Worm (Caenorhabditis elegans) whole organism, late embryonic: ENCODE results near the gene ncr-2.

Experiments
- C38D4.7 ChIP-seq: fragments of 200-800 bp; sonication (Bioruptor generic); optimal IDR thresholded peaks from 2 replicates; lab custom pipeline; 2018; ENCODE audit warnings: mild to moderate bottlenecking, missing genetic modification characterization, moderate library complexity, missing compliant biosample characterization
- F13H6.1 ChIP-seq: sonication (generic microtip); optimal IDR thresholded peaks from 2 replicates; lab custom pipeline; 2016; ENCODE audit warnings: missing genetic modification characterization, missing compliant biosample characterization
- K02D7.2 ChIP-seq: sonication (generic microtip); optimal IDR thresholded peaks from 2 replicates; lab custom pipeline; 2017; ENCODE audit warnings: mild to moderate bottlenecking, missing genetic modification characterization, missing compliant biosample characterization
- ahr-1 ChIP-seq: sonication (generic microtip); optimal IDR thresholded peaks from 2 replicates; lab custom pipeline; 2016; ENCODE audit warnings: missing genetic modification characterization, missing compliant biosample characterization
- ama-1 ChIP-seq: fragments of 150-350 bp; optimal IDR thresholded peaks from 2 replicates; lab custom pipeline; 2014
- ceh-14 ChIP-seq: sonication (generic microtip); optimal IDR thresholded peaks from 2 replicates; lab custom pipeline; 2016; ENCODE audit warnings: missing genotype, missing genetic modification characterization, missing compliant biosample characterization
- ceh-19 ChIP-seq: fragments of 200-800 bp; sonication (Bioruptor generic); optimal IDR thresholded peaks from 2 replicates; lab custom pipeline; 2018; ENCODE audit warnings: mild to moderate bottlenecking, missing genetic modification characterization, missing compliant biosample characterization
- ceh-22 ChIP-seq: sonication (generic microtip); optimal IDR thresholded peaks from 2 replicates; lab custom pipeline; 2017; ENCODE audit warnings: missing biosample characterization, missing genetic modification characterization
- ceh-31 ChIP-seq: sonication (generic microtip); optimal IDR thresholded peaks from 2 replicates; lab custom pipeline; 2016; ENCODE audit warnings: missing genetic modification characterization, missing compliant biosample characterization
- ceh-34 ChIP-seq: sonication (generic microtip); optimal IDR thresholded peaks from 2 replicates; lab custom pipeline; 2016; ENCODE audit warnings: mild to moderate bottlenecking, missing genetic modification characterization, missing compliant biosample characterization
- ceh-45 ChIP-seq: fragments of 200-800 bp; sonication (Bioruptor generic); IDR thresholded peaks from 2 replicates; pipeline ENCODE4 v1.3.6; 2022; ENCODE audit warnings: missing genetic modification reagents, missing genetic modification characterization, missing compliant biosample characterization
- ceh-48 ChIP-seq: sonication (generic microtip); optimal IDR thresholded peaks from 2 replicates; lab custom pipeline; 2016; ENCODE audit warnings: missing genetic modification characterization, inconsistent platforms, missing compliant biosample characterization
- ceh-9 ChIP-seq: sonication (generic microtip); optimal IDR thresholded peaks from 2 replicates; lab custom pipeline; 2016; ENCODE audit warnings: mild to moderate bottlenecking, missing genetic modification characterization, inconsistent platforms, missing compliant biosample characterization
- dmd-4 ChIP-seq: sonication (generic microtip); optimal IDR thresholded peaks from 2 replicates; lab custom pipeline; 2016; ENCODE audit warnings: borderline replicate concordance, missing genetic modification characterization, missing compliant biosample characterization
- elt-2 ChIP-seq: sonication (generic microtip); optimal IDR thresholded peaks from 2 replicates; lab custom pipeline; 2016; ENCODE audit warnings: missing genetic modification reagents, missing genetic modification characterization, missing compliant biosample characterization
- elt-4 ChIP-seq: sonication (generic microtip); optimal IDR thresholded peaks from 2 replicates; lab custom pipeline; 2016; ENCODE audit warnings: missing genetic modification characterization, missing compliant biosample characterization
- ets-4 ChIP-seq: sonication (generic microtip); optimal IDR thresholded peaks from 2 replicates; lab custom pipeline; 2016; ENCODE audit warnings: missing genetic modification characterization, missing compliant biosample characterization
- eyg-1 ChIP-seq: sonication (generic microtip); optimal IDR thresholded peaks from 2 replicates; lab custom pipeline; 2016; ENCODE audit warnings: missing genotype, missing genetic modification characterization, missing compliant biosample characterization
- fkh-6 ChIP-seq: sonication (generic microtip); optimal IDR thresholded peaks from 2 replicates; lab custom pipeline; 2016; ENCODE audit warnings: missing genetic modification characterization, missing compliant biosample characterization
- gmeb-2 ChIP-seq: sonication (generic microtip); optimal IDR thresholded peaks from 2 replicates; lab custom pipeline; 2016; ENCODE audit warnings: missing genetic modification characterization, inconsistent platforms, missing compliant biosample characterization
- hlh-30 ChIP-seq: sonication (generic microtip); optimal IDR thresholded peaks from 2 replicates; lab custom pipeline; 2017; ENCODE audit warnings: antibody characterized with exemption, missing genetic modification characterization, missing compliant biosample characterization; ENCODE audit not compliant: insufficient read depth
- hlh-6 ChIP-seq: sonication (generic microtip); optimal IDR thresholded peaks from 2 replicates; lab custom pipeline; 2016; ENCODE audit warnings: missing genotype, missing genetic modification characterization, missing compliant biosample characterization
- hlh-8 ChIP-seq: sonication (generic microtip); optimal IDR thresholded peaks from 2 replicates; lab custom pipeline; 2016; ENCODE audit warnings: missing genotype, missing genetic modification characterization, missing compliant biosample characterization
- lim-6 ChIP-seq: sonication (generic microtip); optimal IDR thresholded peaks from 2 replicates; lab custom pipeline; 2016; ENCODE audit warnings: missing genetic modification characterization, missing compliant biosample characterization
- madf-2 ChIP-seq: sonication (generic microtip); optimal IDR thresholded peaks from 2 replicates; lab custom pipeline; 2017; ENCODE audit warnings: missing genetic modification characterization, missing compliant biosample characterization
- nfya-1 ChIP-seq: sonication (generic microtip); optimal IDR thresholded peaks from 2 replicates; lab custom pipeline; 2017; ENCODE audit warnings: missing genetic modification characterization, mild to moderate bottlenecking, missing compliant biosample characterization, antibody characterized with exemption, moderate library complexity
- npax-4 ChIP-seq: sonication (generic microtip); optimal IDR thresholded peaks from 2 replicates; lab custom pipeline; 2016; ENCODE audit warnings: missing genetic modification characterization, missing compliant biosample characterization
- odd-2 ChIP-seq: sonication (generic microtip); optimal IDR thresholded peaks from 2 replicates; lab custom pipeline; 2017; ENCODE audit warnings: antibody characterized with exemption, mild to moderate bottlenecking, missing genetic modification characterization, missing compliant biosample characterization
- pag-3 ChIP-seq: sonication (generic microtip); optimal IDR thresholded peaks from 2 replicates; lab custom pipeline; 2016; ENCODE audit warnings: missing compliant biosample characterization, missing genetic modification characterization, borderline replicate concordance
- pat-9 ChIP-seq: fragments of 200-800 bp; sonication (Bioruptor generic); optimal IDR thresholded peaks from 2 replicates; lab custom pipeline; 2018; ENCODE audit warnings: mild to moderate bottlenecking, missing genetic modification characterization, moderate library complexity, missing compliant biosample characterization
- pha-2 ChIP-seq: sonication (generic microtip); optimal IDR thresholded peaks from 2 replicates; lab custom pipeline; 2017; ENCODE audit warnings: mild to moderate bottlenecking, missing genetic modification characterization, missing compliant biosample characterization
- pha-4 ChIP-seq: fragments of 150-350 bp; optimal IDR thresholded peaks from 2 replicates; lab custom pipeline; 2018; ENCODE audit warnings: missing biosample characterization, missing genetic modification reagents, missing genetic modification characterization
- pqm-1 ChIP-seq: sonication (generic microtip); optimal IDR thresholded peaks from 2 replicates; lab custom pipeline; 2016; ENCODE audit warnings: missing genetic modification characterization, missing compliant biosample characterization
- pros-1 ChIP-seq: fragments of 150-350 bp; optimal IDR thresholded peaks from 2 replicates; lab custom pipeline; 2014; ENCODE audit warnings: missing biosample characterization, missing genetic modification reagents, missing genetic modification characterization
- ref-2 ChIP-seq: sonication (generic microtip); optimal IDR thresholded peaks from 2 replicates; lab custom pipeline; 2016; ENCODE audit warnings: missing genetic modification characterization, missing compliant biosample characterization
- rnt-1 ChIP-seq: sonication (generic microtip); optimal IDR thresholded peaks from 2 replicates; lab custom pipeline; 2016; ENCODE audit warnings: missing genetic modification characterization, missing compliant biosample characterization
- sdc-2 ChIP-seq: sonication (generic microtip); optimal IDR thresholded peaks from 2 replicates; lab custom pipeline; 2016; ENCODE audit warnings: missing genotype, missing genetic modification characterization, missing compliant biosample characterization
- syd-9 ChIP-seq: sonication (generic microtip); optimal IDR thresholded peaks from 2 replicates; lab custom pipeline; 2016; ENCODE audit warnings: mild to moderate bottlenecking, missing genetic modification characterization, moderate library complexity, missing compliant biosample characterization
- tbx-2 ChIP-seq: sonication (generic microtip); optimal IDR thresholded peaks from 2 replicates; lab custom pipeline; 2016; ENCODE audit warnings: missing genetic modification characterization, missing compliant biosample characterization
- tbx-7 ChIP-seq: sonication (generic microtip); optimal IDR thresholded peaks from 2 replicates; lab custom pipeline; 2016; ENCODE audit warnings: missing genotype, missing genetic modification characterization, missing compliant biosample characterization
- unc-42 ChIP-seq: sonication (generic microtip); optimal IDR thresholded peaks from 2 replicates; lab custom pipeline; 2016; ENCODE audit warnings: missing genotype, missing genetic modification characterization, missing compliant biosample characterization
- unc-86 ChIP-seq: sonication (generic microtip); optimal IDR thresholded peaks from 2 replicates; lab custom pipeline; 2016; ENCODE audit warnings: missing genetic modification characterization, missing compliant biosample characterization
- zip-5 ChIP-seq: sonication (generic microtip); optimal IDR thresholded peaks from 2 replicates; lab custom pipeline; 2016; ENCODE audit warnings: missing genetic modification characterization, missing compliant biosample characterization
- ztf-16 ChIP-seq: sonication (generic microtip); optimal IDR thresholded peaks from 2 replicates; lab custom pipeline; 2017; ENCODE audit warnings: missing genetic modification characterization, missing compliant biosample characterization

The ncr-2 gene

ce11 chrIII:8254938-8255337, 3.2 kb upstream of the ncr-2 start, which contains the start of gene F09G8.5:
TSS of gene F09G8.5 (plus strand) at chrIII:8254975.
- TF ChIP-seq sdc-2 (tag; lab: Kevin White, UChicago) (no peak), pros-1 (tag; lab: Kevin White, UChicago) (no peak), hlh-8 (tag; lab: Kevin White, UChicago) (no peak), ceh-34 (tag; lab: Kevin White, UChicago) (no peak), dmd-4 (tag; lab: Kevin White, UChicago) (no peak), ceh-19 (GFP tag; lab: Kevin White, UChicago) (no peak), eyg-1 (tag; lab: Kevin White, UChicago) (no peak), K02D7.2 (tag; lab: Kevin White, UChicago) (no peak), gmeb-2 (tag; lab: Kevin White, UChicago) (no peak), ceh-14 (no peak)

DNA sequence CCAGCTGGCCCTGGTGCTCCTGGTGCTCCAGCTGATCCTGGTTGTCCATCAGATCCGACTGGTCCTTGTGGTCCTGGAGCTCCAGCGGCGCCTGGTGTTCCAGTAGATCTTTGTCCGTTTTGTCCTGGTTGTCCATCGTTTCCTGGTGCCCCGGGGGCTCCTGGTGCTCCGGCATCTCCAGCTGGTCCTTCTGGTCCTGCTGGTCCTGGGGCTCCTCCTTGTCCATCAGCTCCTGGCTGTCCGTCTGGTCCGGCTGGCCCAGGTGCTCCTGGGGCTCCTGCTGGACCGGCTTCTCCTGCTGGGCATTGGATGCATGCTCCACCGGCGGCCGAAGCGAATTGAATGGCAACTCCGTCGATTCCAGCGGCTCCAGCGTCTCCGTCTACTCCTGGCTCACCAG, 4.5 kb downstream of the ncr-2 start:
- no peak for TF ChIP-seq ceh-19 (GFP tag; lab: Kevin White, UChicago)
- TF ChIP-seq pha-4 (tag; lab: Kevin White, UChicago): no peak
- peak; percentile 17 for TF ChIP-seq ceh-9
- no peak for TF ChIP-seq nfya-1 (tag; lab: Kevin White, UChicago)
- TF ChIP-seq ahr-1 (tag; lab: Kevin White, UChicago): no peak
- TF ChIP-seq C38D4.7: no peak
- no peak for TF ChIP-seq pag-3 (tag; lab: Kevin White, UChicago)
- TF ChIP-seq pat-9 (tag; lab: Kevin White, UChicago): no peak
- TF ChIP-seq unc-86 (tag; lab: Kevin White, UChicago): no peak
- peak; percentile 28 for TF ChIP-seq ref-2
- TF ChIP-seq ztf-16 (tag; lab: Kevin White, UChicago): no peak
- no peak for TF ChIP-seq ama-1 (lab: Kevin White, UChicago)
- TF ChIP-seq ceh-31 (tag; lab: Kevin White, UChicago): no peak
- TF ChIP-seq hlh-6: peak; percentile 21
- no peak for TF ChIP-seq ceh-48
- no peak for TF ChIP-seq odd-2 (tag; lab: Kevin White, UChicago)
- no peak for TF ChIP-seq hlh-30
- no peak for TF ChIP-seq rnt-1 (tag; lab: Kevin White, UChicago)
- no peak for TF ChIP-seq pqm-1 (tag; lab: Kevin White, UChicago)
- peak; percentile 14 for TF ChIP-seq lim-6
- no peak for TF ChIP-seq gmeb-2 (tag; lab: Kevin White, UChicago)
- no peak for TF ChIP-seq ceh-34 (tag; lab: Kevin White, UChicago)
- no peak for TF ChIP-seq madf-2 (tag; lab: Kevin White, UChicago)
- TF ChIP-seq sdc-2 (tag; lab: Kevin White, UChicago): peak; percentile 26
- TF ChIP-seq unc-42 (tag; lab: Kevin White, UChicago): no peak
- TF ChIP-seq fkh-6: peak; percentile 25
- TF ChIP-seq pros-1 (tag; lab: Kevin White, UChicago): no peak
- no peak for TF ChIP-seq zip-5 (tag; lab: Kevin White, UChicago)
- no peak for TF ChIP-seq ets-4 (tag; lab: Kevin White, UChicago)
- no peak for TF ChIP-seq tbx-2
- TF ChIP-seq elt-2 (tag; lab: Kevin White, UChicago): no peak
- no peak for TF ChIP-seq K02D7.2 (tag; lab: Kevin White, UChicago)
- TF ChIP-seq eyg-1 (tag; lab: Kevin White, UChicago): no peak
- no peak for TF ChIP-seq npax-4 (tag; lab: Kevin White, UChicago)
- TF ChIP-seq F13H6.1 (tag; lab: Kevin White, UChicago): no peak
- no peak for TF ChIP-seq tbx-7
- peak; percentile 94 for TF ChIP-seq elt-4
- TF ChIP-seq syd-9 (tag; lab: Kevin White, UChicago): peak; percentile 29
- TF ChIP-seq ceh-22 (tag; lab: Kevin White, UChicago): no peak
- TF ChIP-seq pha-2 (tag; lab: Kevin White, UChicago): no peak
- TF ChIP-seq ceh-45 (GFP tag; lab: Robert Waterston, UW): no peak
